Fruit fly (Drosophila melanogaster) whole organism, embryonic: ENCODE results near the gene CG13949.
A peak's percentile ranks its signal among the peaks of the same experiment; 100 is the strongest.

Experiments used
- BEAF-32 ChIP-seq: fragments of 200-800 bp; sonication (Bioruptor generic); optimal IDR thresholded peaks from 3 replicates; lab custom pipeline; 2017; ENCODE audit warnings: missing biosample characterization, missing genetic modification characterization, mild to moderate bottlenecking, moderate library complexity, missing genetic modification reagents
- Bgb ChIP-seq: fragments of 200-800 bp; sonication (Bioruptor generic); IDR thresholded peaks from 2 replicates; pipeline ENCODE4 v1.3.6; 2022; ENCODE audit warnings: missing biosample characterization, missing genetic modification characterization; ENCODE audit not compliant: partially characterized antibody
- CG10321 ChIP-seq: fragments of 200-800 bp; sonication (Bioruptor generic); IDR thresholded peaks from 2 replicates; pipeline ENCODE4 v1.3.6; 2022; ENCODE audit warnings: missing biosample characterization, missing genetic modification characterization
- CG12659 ChIP-seq: fragments of 200-800 bp; sonication (Bioruptor generic); optimal IDR thresholded peaks from 3 replicates; lab custom pipeline; 2017; ENCODE audit warnings: mild to moderate bottlenecking, missing biosample characterization, missing genetic modification reagents, missing genetic modification characterization
- CG13775 ChIP-seq: fragments of 200-800 bp; sonication (Bioruptor generic); optimal IDR thresholded peaks from 3 replicates; lab custom pipeline; 2017; ENCODE audit warnings: missing biosample characterization, mild to moderate bottlenecking, missing genetic modification characterization
- CG14014 ChIP-seq: fragments of 200-800 bp; sonication (Bioruptor generic); IDR thresholded peaks from 2 replicates; pipeline ENCODE4 v1.3.6; 2022; ENCODE audit warnings: missing biosample characterization, missing genetic modification characterization
- CG15514 ChIP-seq: fragments of 200-800 bp; sonication (Bioruptor generic); optimal IDR thresholded peaks from 3 replicates; lab custom pipeline; 2017; ENCODE audit warnings: missing biosample characterization, missing genetic modification characterization, mild to moderate bottlenecking, moderate library complexity, missing genetic modification reagents
- CG1603 ChIP-seq: fragments of 200-800 bp; sonication (Bioruptor generic); optimal IDR thresholded peaks from 2 replicates; lab custom pipeline; 2019; ENCODE audit warnings: missing biosample characterization, mild to moderate bottlenecking, missing genetic modification characterization, moderate library complexity
- CG2116 ChIP-seq: fragments of 200-800 bp; sonication (Bioruptor generic); optimal IDR thresholded peaks from 3 replicates; lab custom pipeline; 2018; ENCODE audit warnings: missing biosample characterization, mild to moderate bottlenecking, missing genetic modification characterization
- CG2129 ChIP-seq: fragments of 200-800 bp; sonication (Bioruptor generic); IDR thresholded peaks from 2 replicates; pipeline ENCODE4 v1.3.6; 2022; ENCODE audit warnings: missing biosample characterization, missing genetic modification characterization; ENCODE audit not compliant: partially characterized antibody
- CG34224 ChIP-seq: fragments of 200-800 bp; sonication (Bioruptor generic); IDR thresholded peaks from 3 replicates; pipeline ENCODE4 v1.3.6; 2022; ENCODE audit warnings: missing biosample characterization, missing genetic modification characterization; ENCODE audit not compliant: partially characterized antibody
- CG42726 ChIP-seq: fragments of 200-800 bp; sonication (Bioruptor generic); IDR thresholded peaks from 2 replicates; pipeline ENCODE4 v1.3.6; 2022; ENCODE audit warnings: missing biosample characterization, missing genetic modification characterization; ENCODE audit not compliant: partially characterized antibody
- CG6791 ChIP-seq: fragments of 200-800 bp; sonication (Bioruptor generic); IDR thresholded peaks from 3 replicates; pipeline ENCODE4 v1.3.6; 2022; ENCODE audit warnings: missing biosample characterization, missing genetic modification characterization; ENCODE audit not compliant: partially characterized antibody
- Dll ChIP-seq: fragments of 200-800 bp; sonication (Bioruptor generic); IDR thresholded peaks from 4 replicates; pipeline ENCODE4 v1.3.6; 2022; ENCODE audit warnings: missing biosample characterization, missing genetic modification characterization; ENCODE audit not compliant: partially characterized antibody
- Doc3 ChIP-seq: fragments of 200-800 bp; sonication (Bioruptor generic); IDR thresholded peaks from 3 replicates; pipeline ENCODE4 v1.3.6; 2022; ENCODE audit warnings: missing biosample characterization, missing genetic modification characterization; ENCODE audit not compliant: partially characterized antibody
- Dref ChIP-seq: fragments of 200-800 bp; sonication (Bioruptor generic); IDR thresholded peaks from 2 replicates; pipeline ENCODE4 v1.3.6; 2022; ENCODE audit warnings: missing biosample characterization, missing genetic modification characterization
- E2f2 ChIP-seq: fragments of 200-800 bp; sonication (Bioruptor generic); IDR thresholded peaks from 2 replicates; pipeline ENCODE4 v1.3.6; 2022; ENCODE audit warnings: missing biosample characterization, missing genetic modification characterization
- Eip74EF ChIP-seq, 2 experiments: fragments of 200-800 bp in 1 of 2; fragments of >200 bp in 1 of 2; sonication (Bioruptor generic) in 1 of 2; optimal IDR thresholded peaks; 2 replicates each; lab custom pipeline; 2017 to 2019; ENCODE audit warnings: missing biosample characterization in 2 of 2, missing genetic modification characterization in 2 of 2, mild to moderate bottlenecking in 1 of 2, moderate library complexity in 1 of 2
- HmgZ ChIP-seq: fragments of 200-800 bp; sonication (Bioruptor generic); optimal IDR thresholded peaks from 2 replicates; lab custom pipeline; 2018; ENCODE audit warnings: missing biosample characterization, mild to moderate bottlenecking, missing genetic modification characterization
- MBD-R2 ChIP-seq: fragments of 200-800 bp; sonication (Bioruptor generic); IDR thresholded peaks from 2 replicates; pipeline ENCODE4 v1.3.6; 2022; ENCODE audit warnings: missing biosample characterization, missing genetic modification characterization
- MESR4 ChIP-seq: fragments of 200-800 bp; sonication (Bioruptor generic); optimal IDR thresholded peaks from 2 replicates; lab custom pipeline; 2018; ENCODE audit warnings: missing biosample characterization, mild to moderate bottlenecking, missing genetic modification characterization, moderate library complexity
- Med ChIP-seq: fragments of 200-800 bp; sonication (Bioruptor generic); peaks from one replicate; lab custom pipeline; 2016; ENCODE audit warnings: missing biosample characterization, missing genetic modification characterization, mild to moderate bottlenecking, inconsistent platforms, moderate library complexity
- Pdp1 ChIP-seq, 2 experiments: fragments of 200-800 bp; sonication (Bioruptor generic); optimal IDR thresholded peaks; 3 replicates each; lab custom pipeline; 2016; ENCODE audit warnings: missing biosample characterization in 2 of 2, missing genetic modification characterization in 2 of 2, mild to moderate bottlenecking in 1 of 2, moderate library complexity in 1 of 2
- Rx ChIP-seq: fragments of 200-800 bp; sonication (Bioruptor generic); IDR thresholded peaks from 2 replicates; pipeline ENCODE4 v1.3.6; 2022; ENCODE audit warnings: missing biosample characterization, missing genetic modification characterization
- Sin3A ChIP-seq: fragments of >200 bp; optimal IDR thresholded peaks from 2 replicates; lab custom pipeline; 2018
- ato ChIP-seq: fragments of 200-800 bp; sonication (Bioruptor generic); IDR thresholded peaks from 2 replicates; pipeline ENCODE4 v1.3.6; 2022; ENCODE audit warnings: missing biosample characterization, missing genetic modification characterization; ENCODE audit not compliant: partially characterized antibody
- bbx ChIP-seq: fragments of 200-800 bp; sonication (Bioruptor generic); IDR thresholded peaks from 2 replicates; pipeline ENCODE4 v1.3.6; 2022; ENCODE audit warnings: missing biosample characterization, missing genetic modification characterization; ENCODE audit not compliant: partially characterized antibody
- bigmax ChIP-seq: fragments of 200-800 bp; sonication (Bioruptor generic); optimal IDR thresholded peaks from 2 replicates; lab custom pipeline; 2018; ENCODE audit warnings: missing biosample characterization, mild to moderate bottlenecking, missing genetic modification characterization
- cato ChIP-seq: fragments of 200-800 bp; sonication (Bioruptor generic); optimal IDR thresholded peaks from 2 replicates; lab custom pipeline; 2016; ENCODE audit warnings: missing biosample characterization, missing genetic modification characterization, borderline replicate concordance
- crp ChIP-seq, 2 experiments: fragments of 200-800 bp; sonication (Bioruptor generic); optimal IDR thresholded peaks; 2 replicates in 1 of 2; 3 replicates in 1 of 2; lab custom pipeline; 2017; ENCODE audit warnings: missing biosample characterization in 2 of 2, missing genetic modification characterization in 2 of 2, mild to moderate bottlenecking in 1 of 2, moderate library complexity in 1 of 2
- exex ChIP-seq: fragments of 200-800 bp; sonication (Bioruptor generic); optimal IDR thresholded peaks from 4 replicates; lab custom pipeline; 2018; ENCODE audit warnings: missing biosample characterization, mild to moderate bottlenecking, missing genetic modification characterization, moderate library complexity
- fu2 ChIP-seq: fragments of 200-800 bp; sonication (Bioruptor generic); optimal IDR thresholded peaks from 2 replicates; lab custom pipeline; 2016; ENCODE audit warnings: missing biosample characterization, missing genetic modification characterization
- hbn ChIP-seq: fragments of 200-800 bp; sonication (Bioruptor generic); IDR thresholded peaks from 2 replicates; pipeline ENCODE4 v1.3.6; 2022; ENCODE audit warnings: missing biosample characterization, missing genetic modification characterization; ENCODE audit not compliant: partially characterized antibody
- insv ChIP-seq, 2 experiments: fragments of 200-800 bp; sonication (Bioruptor generic); optimal IDR thresholded peaks; 3 replicates each; lab custom pipeline; 2016 to 2018; ENCODE audit warnings: missing biosample characterization in 2 of 2, missing genetic modification characterization in 2 of 2
- knrl ChIP-seq: fragments of 200-800 bp; sonication (Bioruptor generic); IDR thresholded peaks from 3 replicates; pipeline ENCODE4 v1.3.6; 2022; ENCODE audit warnings: missing biosample characterization, missing genetic modification characterization; ENCODE audit not compliant: partially characterized antibody
- mirr ChIP-seq: fragments of 200-800 bp; sonication (Bioruptor generic); optimal IDR thresholded peaks from 3 replicates; lab custom pipeline; 2018; ENCODE audit warnings: missing biosample characterization, mild to moderate bottlenecking, missing genetic modification characterization
- nmo ChIP-seq: fragments of 200-800 bp; sonication (Bioruptor generic); optimal IDR thresholded peaks from 2 replicates; lab custom pipeline; 2018; ENCODE audit warnings: missing biosample characterization, mild to moderate bottlenecking, missing genetic modification characterization, moderate library complexity
- pum ChIP-seq: fragments of 200-800 bp; sonication (Bioruptor generic); optimal IDR thresholded peaks from 2 replicates; lab custom pipeline; 2016; ENCODE audit warnings: missing biosample characterization, missing genetic modification characterization
- pzg ChIP-seq: fragments of 200-800 bp; sonication (Bioruptor generic); optimal IDR thresholded peaks from 3 replicates; lab custom pipeline; 2018; ENCODE audit warnings: missing biosample characterization, mild to moderate bottlenecking, missing genetic modification characterization, moderate library complexity
- ranshi ChIP-seq: fragments of 200-800 bp; sonication (Bioruptor generic); IDR thresholded peaks from 2 replicates; pipeline ENCODE4 v1.3.6; 2022; ENCODE audit warnings: missing biosample characterization, missing genetic modification characterization
- row ChIP-seq: fragments of 200-800 bp; sonication (Bioruptor generic); IDR thresholded peaks from 3 replicates; pipeline ENCODE4 v1.3.6; 2022; ENCODE audit warnings: missing biosample characterization, missing genetic modification characterization
- stwl ChIP-seq: fragments of 200-800 bp; sonication (Bioruptor generic); optimal IDR thresholded peaks from 3 replicates; lab custom pipeline; 2018; ENCODE audit warnings: missing biosample characterization, mild to moderate bottlenecking, missing genetic modification characterization, moderate library complexity
- tna ChIP-seq: fragments of 200-800 bp; sonication (Bioruptor generic); IDR thresholded peaks from 2 replicates; pipeline ENCODE4 v1.3.6; 2022; ENCODE audit warnings: missing biosample characterization, missing genetic modification characterization; ENCODE audit not compliant: partially characterized antibody
- trem ChIP-seq: fragments of 200-800 bp; optimal IDR thresholded peaks from 3 replicates; lab custom pipeline; 2019; ENCODE audit warnings: missing biosample characterization, mild to moderate bottlenecking, missing genetic modification characterization, moderate library complexity
- unc-4 ChIP-seq: fragments of 200-800 bp; sonication (Bioruptor generic); IDR thresholded peaks from 2 replicates; pipeline ENCODE4 v1.3.6; 2022; ENCODE audit warnings: missing biosample characterization, missing genetic modification characterization; ENCODE audit not compliant: partially characterized antibody
- vfl ChIP-seq: fragments of 200-800 bp; sonication (Bioruptor generic); optimal IDR thresholded peaks from 2 replicates; lab custom pipeline; 2016; ENCODE audit warnings: missing biosample characterization, missing genetic modification characterization
- vnd ChIP-seq: fragments of 200-800 bp; sonication (Bioruptor generic); IDR thresholded peaks from 3 replicates; pipeline ENCODE4 v1.3.6; 2022; ENCODE audit warnings: missing biosample characterization, missing genetic modification characterization; ENCODE audit not compliant: partially characterized antibody

Gene CG13949

DNA sequence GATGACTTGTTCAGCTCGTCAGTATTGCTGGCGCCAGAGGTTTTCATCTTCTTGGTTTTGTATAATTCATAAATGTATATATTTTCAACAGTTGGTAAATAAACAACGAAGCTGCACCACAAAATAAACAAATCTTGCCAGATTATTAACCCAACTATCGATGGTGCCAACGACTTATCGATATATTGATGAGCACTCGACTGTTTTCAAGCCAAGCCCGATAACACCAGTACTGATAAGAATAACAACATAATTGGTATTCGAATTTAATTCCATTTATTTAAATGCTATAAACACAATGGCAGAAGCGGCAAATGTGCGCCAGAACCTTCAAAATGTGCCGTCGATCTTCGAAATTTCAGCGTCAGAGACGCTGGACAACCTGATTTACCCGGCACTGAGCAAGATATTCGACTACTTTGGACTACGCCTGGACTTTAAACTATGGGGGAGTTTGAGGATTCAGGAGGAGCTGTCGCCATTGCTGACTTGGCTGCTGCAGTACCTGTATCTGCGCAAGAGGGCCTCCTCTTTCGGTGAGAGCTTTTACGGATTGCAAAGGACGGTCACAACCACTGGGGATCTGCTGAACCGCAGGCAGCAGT, 39.2 kb upstream of the CG13949 start, which contains the start of the genes Saf6 and Pex12:
Gene Saf6 (minus strand): TSS at position 166 of the 605 bp plus-strand sequence.
Gene Pex12 (plus strand): TSS at position 209 of the 605 bp plus-strand sequence.
- TF ChIP-seq CG34224 (GFP tag; lab: Robert Waterston, UW) (peak; percentile 91), bigmax (GFP tag; lab: Kevin White, UChicago) (peak; percentile 21), Bgb (peak; percentile 86), CG14014 (GFP tag; lab: Robert Waterston, UW) (no peak), CG6791 (GFP tag; lab: Robert Waterston, UW) (peak; percentile 81), fu2 (GFP tag; lab: Kevin White, UChicago) (no peak), HmgZ (peak; percentile 37), CG2129 (GFP tag; lab: Robert Waterston, UW) (peak; percentile 73), CG13775 (peak; percentile 8), unc-4 (peak; percentile 84), E2f2 (GFP tag; lab: Robert Waterston, UW) (peak; percentile 52), vnd (GFP tag; lab: Robert Waterston, UW) (peak; percentile 76), pzg (GFP tag; lab: Kevin White, UChicago) (peak; percentile 57), Eip74EF (GFP tag; optimal IDR thresholded peaks at IDR 0.05; lab: Kevin White, UChicago) (no peak), Doc3 (GFP tag; lab: Robert Waterston, UW) (peak; percentile 76), CG10321 (no peak), CG42726 (GFP tag; lab: Robert Waterston, UW) (peak; percentile 14; the same call in 1 of the 2 replicates), knrl (GFP tag; lab: Robert Waterston, UW) (peak; percentile 72; the same call in 2 of the 3 replicates), MBD-R2 (GFP tag; lab: Robert Waterston, UW) (peak; percentile 90), nmo (GFP tag; lab: Kevin White, UChicago) (peak; percentile 3), stwl (tag; lab: Kevin White, UChicago) (peak; percentile 45), bbx (GFP tag; lab: Robert Waterston, UW) (peak; percentile 82), hbn (GFP tag; lab: Robert Waterston, UW) (peak; percentile 76), vfl (GFP tag; lab: Kevin White, UChicago) (no peak), Pdp1 (GFP tag; optimal IDR thresholded peaks at IDR 0.05; lab: Kevin White, UChicago) (peak in 1 of 2 experiments; percentile 21), ranshi (GFP tag; lab: Robert Waterston, UW) (no peak), BEAF-32 (GFP tag; lab: Kevin White, UChicago) (peak; percentile 79), Dll (GFP tag; lab: Robert Waterston, UW) (peak; percentile 89), tna (GFP tag; lab: Robert Waterston, UW) (peak; percentile 75), MESR4 (peak; percentile 41), exex (peak; percentile 47), trem (tag; lab: Kevin White, UChicago) (peak; percentile 11), crp (GFP tag; optimal IDR thresholded peaks at IDR 0.05; lab: Kevin White, UChicago) (no peak), insv (GFP tag; optimal IDR thresholded peaks at IDR 0.05; lab: Kevin White, UChicago) (peak in 1 of 2 experiments; percentile 54), CG12659 (GFP tag; lab: Kevin White, UChicago) (peak; percentile 12), mirr (peak; percentile 22), Dref (GFP tag; lab: Robert Waterston, UW) (peak; percentile 88), Rx (no peak), CG1603 (peak; percentile 43), CG2116 (GFP tag; lab: Kevin White, UChicago) (peak; percentile 65), pum (GFP tag; lab: Kevin White, UChicago) (no peak), ato (GFP tag; lab: Robert Waterston, UW) (peak; percentile 75), Sin3A (lab: Kevin White, UChicago) (peak; percentile 16), row (GFP tag; lab: Robert Waterston, UW) (peak; percentile 47), Med (GFP tag; lab: Kevin White, UChicago) (peak; percentile 75), cato (no peak), CG15514 (GFP tag; lab: Kevin White, UChicago) (peak; percentile 3)
